Fruit fly (Drosophila melanogaster) whole organism, embryonic: Measurements from ENCODE around the gene N.

Source experiments
- Abd-B ChIP-seq: fragments of 200-800 bp; sonication (Bioruptor generic); optimal IDR thresholded peaks from 2 replicates; lab custom pipeline; 2018; ENCODE audit warnings: missing biosample characterization, mild to moderate bottlenecking, missing genetic modification characterization, moderate library complexity
- Adf1 ChIP-seq: fragments of 200-800 bp; sonication (Bioruptor generic); IDR thresholded peaks from 2 replicates; pipeline ENCODE4 v1.3.6; 2022; ENCODE audit warnings: missing biosample characterization, missing genetic modification characterization
- Blimp-1 ChIP-seq: fragments of 200-800 bp; sonication (Bioruptor generic); optimal IDR thresholded peaks from 3 replicates; lab custom pipeline; 2018; ENCODE audit warnings: missing biosample characterization, missing genetic modification characterization, mild to moderate bottlenecking, moderate library complexity, missing genetic modification reagents
- Bteb2 ChIP-seq: fragments of 200-800 bp; sonication (Bioruptor generic); optimal IDR thresholded peaks from 2 replicates; lab custom pipeline; 2016; ENCODE audit warnings: missing biosample characterization, missing genetic modification characterization
- CG10462 ChIP-seq: fragments of 200-800 bp; sonication (Bioruptor generic); optimal IDR thresholded peaks from 2 replicates; lab custom pipeline; 2016; ENCODE audit warnings: missing biosample characterization, missing genetic modification characterization
- CG10543 ChIP-seq: fragments of 200-800 bp; sonication (Bioruptor generic); optimal IDR thresholded peaks from 3 replicates; lab custom pipeline; 2017; ENCODE audit warnings: missing biosample characterization, mild to moderate bottlenecking, missing genetic modification characterization, moderate library complexity
- CG11456 ChIP-seq: fragments of 200-800 bp; sonication (Bioruptor generic); IDR thresholded peaks from 3 replicates; pipeline ENCODE4 v1.3.6; 2022; ENCODE audit warnings: missing biosample characterization, missing genetic modification characterization
- CG11560 ChIP-seq: fragments of 200-800 bp; sonication (Bioruptor generic); IDR thresholded peaks from 3 replicates; pipeline ENCODE4 v1.3.6; 2022; ENCODE audit warnings: missing biosample characterization, missing genetic modification characterization
- CG15073 ChIP-seq: fragments of 200-800 bp; sonication (Bioruptor generic); optimal IDR thresholded peaks from 2 replicates; lab custom pipeline; 2016; ENCODE audit warnings: missing biosample characterization, missing genetic modification characterization
- CG17186 ChIP-seq: fragments of 200-800 bp; sonication (Bioruptor generic); optimal IDR thresholded peaks from 3 replicates; lab custom pipeline; 2017; ENCODE audit warnings: missing biosample characterization, missing genetic modification reagents, missing genetic modification characterization
- CG18619 ChIP-seq: fragments of 200-800 bp; sonication (Bioruptor generic); optimal IDR thresholded peaks from 3 replicates; lab custom pipeline; 2017; ENCODE audit warnings: missing biosample characterization, mild to moderate bottlenecking, missing genetic modification characterization
- CG31365 ChIP-seq: fragments of 200-800 bp; sonication (Bioruptor generic); optimal IDR thresholded peaks from 2 replicates; lab custom pipeline; 2018; ENCODE audit warnings: missing biosample characterization, mild to moderate bottlenecking, missing genetic modification characterization
- CG34376 ChIP-seq: fragments of 200-800 bp; sonication (Bioruptor generic); optimal IDR thresholded peaks from 2 replicates; lab custom pipeline; 2018; ENCODE audit warnings: missing biosample characterization, mild to moderate bottlenecking, missing genetic modification characterization
- CG42726 ChIP-seq: fragments of 200-800 bp; sonication (Bioruptor generic); IDR thresholded peaks from 2 replicates; pipeline ENCODE4 v1.3.6; 2022; ENCODE audit warnings: missing biosample characterization, missing genetic modification characterization; ENCODE audit not compliant: partially characterized antibody
- CG8281 ChIP-seq: fragments of 200-800 bp; sonication (Bioruptor generic); optimal IDR thresholded peaks from 2 replicates; lab custom pipeline; 2018; ENCODE audit warnings: missing biosample characterization, mild to moderate bottlenecking, missing genetic modification characterization, moderate library complexity
- CG8290 ChIP-seq, 3 experiments: fragments of 200-800 bp; sonication (Bioruptor generic); optimal IDR thresholded peaks; 2 replicates each; lab custom pipeline; 2016 to 2019; ENCODE audit warnings: missing biosample characterization in 3 of 3, missing genetic modification characterization in 3 of 3, mild to moderate bottlenecking in 2 of 3, moderate library complexity in 1 of 3
- CG8359 ChIP-seq: fragments of 200-800 bp; sonication (Bioruptor generic); optimal IDR thresholded peaks from 2 replicates; lab custom pipeline; 2017; ENCODE audit warnings: missing biosample characterization, mild to moderate bottlenecking, missing genetic modification characterization, borderline replicate concordance
- CrebB ChIP-seq: fragments of 200-800 bp; sonication (Bioruptor generic); optimal IDR thresholded peaks from 3 replicates; lab custom pipeline; 2018; ENCODE audit warnings: missing biosample characterization, mild to moderate bottlenecking, missing genetic modification characterization
- Dip2 ChIP-seq: fragments of 200-800 bp; sonication (Bioruptor generic); IDR thresholded peaks from 2 replicates; pipeline ENCODE4 v1.3.6; 2022; ENCODE audit warnings: missing biosample characterization, missing genetic modification characterization
- Dp ChIP-seq: fragments of 200-800 bp; sonication (Bioruptor generic); optimal IDR thresholded peaks from 2 replicates; lab custom pipeline; 2018; ENCODE audit warnings: missing biosample characterization, mild to moderate bottlenecking, missing genetic modification characterization, moderate library complexity
- Gug ChIP-seq: fragments of 200-800 bp; sonication (Bioruptor generic); IDR thresholded peaks from 4 replicates; pipeline ENCODE4 v1.3.6; 2022; ENCODE audit warnings: missing biosample characterization, missing genetic modification characterization
- H2.0 ChIP-seq: fragments of 200-800 bp; sonication (Bioruptor generic); IDR thresholded peaks from 2 replicates; pipeline ENCODE4 v1.3.6; 2022; ENCODE audit warnings: missing biosample characterization, missing genetic modification characterization
- Med ChIP-seq: fragments of 200-800 bp; sonication (Bioruptor generic); peaks from one replicate; lab custom pipeline; 2016; ENCODE audit warnings: missing biosample characterization, missing genetic modification characterization, mild to moderate bottlenecking, inconsistent platforms, moderate library complexity
- Meics ChIP-seq: fragments of 200-800 bp; sonication (Bioruptor generic); optimal IDR thresholded peaks from 2 replicates; lab custom pipeline; 2017; ENCODE audit warnings: missing biosample characterization, mild to moderate bottlenecking, missing genetic modification characterization
- Nf-YB ChIP-seq: fragments of 200-800 bp; sonication (Bioruptor generic); optimal IDR thresholded peaks from 3 replicates; lab custom pipeline; 2019; ENCODE audit warnings: missing biosample characterization, mild to moderate bottlenecking, missing genetic modification characterization, moderate library complexity
- Nf-YC ChIP-seq: fragments of 200-800 bp; optimal IDR thresholded peaks from 3 replicates; lab custom pipeline; 2019; ENCODE audit warnings: missing biosample characterization, mild to moderate bottlenecking, missing genetic modification characterization, moderate library complexity
- Taf1 ChIP-seq: fragments of 200-800 bp; sonication (Bioruptor generic); IDR thresholded peaks from 2 replicates; pipeline ENCODE4 v1.3.6; 2022; ENCODE audit warnings: missing biosample characterization, missing genetic modification characterization
- ase ChIP-seq: fragments of 200-800 bp; sonication (Bioruptor generic); IDR thresholded peaks from 3 replicates; pipeline ENCODE4 v1.3.6; 2022; ENCODE audit warnings: missing biosample characterization, missing genetic modification characterization
- bbx ChIP-seq: fragments of 200-800 bp; sonication (Bioruptor generic); IDR thresholded peaks from 2 replicates; pipeline ENCODE4 v1.3.6; 2022; ENCODE audit warnings: missing biosample characterization, missing genetic modification characterization; ENCODE audit not compliant: partially characterized antibody
- bsh ChIP-seq, 2 experiments: fragments of 200-800 bp; sonication (Bioruptor generic); optimal IDR thresholded peaks; 2 replicates each; lab custom pipeline; 2017 to 2018; ENCODE audit warnings: mild to moderate bottlenecking in 2 of 2, missing biosample characterization in 2 of 2, missing genetic modification characterization in 2 of 2, moderate library complexity in 1 of 2
- cad ChIP-seq: fragments of >200 bp; optimal IDR thresholded peaks from 2 replicates; lab custom pipeline; 2017; ENCODE audit warnings: missing biosample characterization, missing genetic modification characterization
- cg ChIP-seq: fragments of 200-800 bp; sonication (Bioruptor generic); optimal IDR thresholded peaks from 3 replicates; lab custom pipeline; 2019; ENCODE audit warnings: missing biosample characterization, mild to moderate bottlenecking, missing genetic modification characterization, moderate library complexity
- croc ChIP-seq: fragments of 200-800 bp; sonication (Bioruptor generic); conservative IDR thresholded peaks from 3 replicates; pipeline ENCODE4 v1.3.6; 2022; ENCODE audit warnings: missing biosample characterization, missing genetic modification characterization
- crp ChIP-seq, 2 experiments: fragments of 200-800 bp; sonication (Bioruptor generic); optimal IDR thresholded peaks; 2 replicates in 1 of 2; 3 replicates in 1 of 2; lab custom pipeline; 2017; ENCODE audit warnings: missing biosample characterization in 2 of 2, missing genetic modification characterization in 2 of 2, mild to moderate bottlenecking in 1 of 2, moderate library complexity in 1 of 2
- gce ChIP-seq: fragments of 200-800 bp; sonication (Bioruptor generic); IDR thresholded peaks from 3 replicates; pipeline ENCODE4 v1.3.6; 2022; ENCODE audit warnings: missing biosample characterization, missing genetic modification characterization
- grn ChIP-seq: fragments of 200-800 bp; sonication (Bioruptor generic); optimal IDR thresholded peaks from 3 replicates; lab custom pipeline; 2017; ENCODE audit warnings: missing biosample characterization, missing genetic modification characterization
- gsb ChIP-seq: fragments of 200-800 bp; sonication (Bioruptor generic); IDR thresholded peaks from 2 replicates; pipeline ENCODE4 v1.3.6; 2022; ENCODE audit warnings: missing biosample characterization, missing genetic modification characterization
- ind ChIP-seq: fragments of 200-800 bp; sonication (Bioruptor generic); optimal IDR thresholded peaks from 3 replicates; lab custom pipeline; 2016; ENCODE audit warnings: missing biosample characterization, missing genetic modification characterization
- jigr1 ChIP-seq: fragments of 200-800 bp; sonication (Bioruptor generic); IDR thresholded peaks from 3 replicates; pipeline ENCODE4 v1.3.6; 2022; ENCODE audit warnings: missing biosample characterization, missing genetic modification characterization
- pzg ChIP-seq: fragments of 200-800 bp; sonication (Bioruptor generic); optimal IDR thresholded peaks from 3 replicates; lab custom pipeline; 2018; ENCODE audit warnings: missing biosample characterization, mild to moderate bottlenecking, missing genetic modification characterization, moderate library complexity
- row ChIP-seq: fragments of 200-800 bp; sonication (Bioruptor generic); IDR thresholded peaks from 3 replicates; pipeline ENCODE4 v1.3.6; 2022; ENCODE audit warnings: missing biosample characterization, missing genetic modification characterization
- sc ChIP-seq, 3 experiments: fragments of >200 bp in 2 of 3; fragments of 200-800 bp in 1 of 3; sonication (Bioruptor generic) in 1 of 3; optimal IDR thresholded peaks; 2 replicates in 2 of 3; 3 replicates in 1 of 3; lab custom pipeline; 2017; ENCODE audit warnings: mild to moderate bottlenecking in 1 of 3, missing biosample characterization in 1 of 3, missing genetic modification characterization in 1 of 3, missing genetic modification reagents in 1 of 3
- slbo ChIP-seq: fragments of 200-800 bp; sonication (Bioruptor generic); IDR thresholded peaks from 2 replicates; pipeline ENCODE4 v1.3.6; 2022; ENCODE audit warnings: missing biosample characterization, missing genetic modification characterization
- tin ChIP-seq: fragments of 200-800 bp; sonication (Bioruptor generic); optimal IDR thresholded peaks from 3 replicates; lab custom pipeline; 2016; ENCODE audit warnings: missing biosample characterization, missing genetic modification characterization
- ttk ChIP-seq: fragments of 200-800 bp; sonication (Bioruptor generic); IDR thresholded peaks from 2 replicates; pipeline ENCODE4 v2.1.2; 2022; ENCODE audit warnings: missing biosample characterization, missing genetic modification characterization
- tx ChIP-seq: fragments of 200-800 bp; sonication (Bioruptor generic); optimal IDR thresholded peaks from 2 replicates; lab custom pipeline; 2016; ENCODE audit warnings: missing biosample characterization, missing genetic modification characterization
- wor ChIP-seq: fragments of 200-800 bp; sonication (Bioruptor generic); IDR thresholded peaks from 2 replicates; pipeline ENCODE4 v1.3.6; 2022; ENCODE audit warnings: missing biosample characterization, missing genetic modification characterization

Gene N

dm6 chrX:3174881-3175874 is 40.5 kb downstream of the N start, which contains the start of gene CG3939 (continued):
- no peak for TF ChIP-seq Gug (GFP tag; lab: Robert Waterston, UW)
- no peak for TF ChIP-seq CG10462 (GFP tag; lab: Kevin White, UChicago)
- no peak for TF ChIP-seq CG8359 (GFP tag; lab: Kevin White, UChicago)
- no peak for TF ChIP-seq ase (GFP tag; lab: Robert Waterston, UW)
- no peak for TF ChIP-seq CG31365 (tag; lab: Kevin White, UChicago)
- no peak for TF ChIP-seq bbx (GFP tag; lab: Robert Waterston, UW)
- TF ChIP-seq ind (GFP tag; lab: Kevin White, UChicago): no peak
- no peak for TF ChIP-seq CG11560
- no peak for TF ChIP-seq Taf1
- peak; percentile 36 for TF ChIP-seq CG34376
- TF ChIP-seq Blimp-1 (GFP tag; lab: Kevin White, UChicago): no peak
- no peak for TF ChIP-seq CrebB (tag; lab: Kevin White, UChicago)
- TF ChIP-seq ttk (GFP tag; lab: Robert Waterston, UW): no peak
- TF ChIP-seq grn (GFP tag; lab: Kevin White, UChicago): peak; percentile 80
- TF ChIP-seq cad (GFP tag; lab: Kevin White, UChicago): no peak
- peak; percentile 11 for TF ChIP-seq CG8290 (GFP tag; optimal IDR thresholded peaks at IDR 0.05; lab: Kevin White, UChicago)
- no peak for TF ChIP-seq CG8290 (tag; optimal IDR thresholded peaks at IDR 0.05; lab: Kevin White, UChicago)
- TF ChIP-seq Nf-YB (GFP tag; lab: Kevin White, UChicago): no peak
- peak; percentile 64 for TF ChIP-seq Dp (GFP tag; lab: Kevin White, UChicago)
- no peak for TF ChIP-seq CG18619 (GFP tag; lab: Kevin White, UChicago)
- TF ChIP-seq Dip2: no peak
- no peak for TF ChIP-seq gsb
- no peak for TF ChIP-seq CG15073
- no peak for TF ChIP-seq tx (GFP tag; lab: Kevin White, UChicago)
- peak; percentile 98 for TF ChIP-seq Meics
- TF ChIP-seq croc (GFP tag; lab: Robert Waterston, UW): no peak
- no peak for TF ChIP-seq gce
- TF ChIP-seq CG17186 (GFP tag; lab: Kevin White, UChicago): peak; percentile 99
- TF ChIP-seq jigr1 (GFP tag; lab: Robert Waterston, UW): no peak
- no peak for TF ChIP-seq Adf1 (GFP tag; lab: Robert Waterston, UW)
- TF ChIP-seq row (GFP tag; lab: Robert Waterston, UW): peak; percentile 26; the same call in 1 of the 3 replicates
- TF ChIP-seq Nf-YC (tag; lab: Kevin White, UChicago): no peak
- TF ChIP-seq bsh (GFP tag; optimal IDR thresholded peaks at IDR 0.05; lab: Kevin White, UChicago): peak in 1 of 2 experiments; percentile 45
- TF ChIP-seq CG10543 (GFP tag; lab: Kevin White, UChicago): peak; percentile 18
- TF ChIP-seq CG42726 (GFP tag; lab: Robert Waterston, UW): no peak
- TF ChIP-seq slbo: 0 out of 2 replicates have a peak, but pooled peaks have one; percentile 4
- TF ChIP-seq sc (optimal IDR thresholded peaks at IDR 0.05; lab: Kevin White, UChicago): no peak
- TF ChIP-seq sc (GFP tag; optimal IDR thresholded peaks at IDR 0.05; lab: Kevin White, UChicago): no peak
- no peak for TF ChIP-seq cg (GFP tag; lab: Kevin White, UChicago)
- 0 out of 3 replicates have a peak, but pooled peaks have one; percentile 23 for TF ChIP-seq CG11456 (GFP tag; lab: Robert Waterston, UW)
- no peak for TF ChIP-seq CG8281
- TF ChIP-seq Bteb2 (GFP tag; lab: Kevin White, UChicago): no peak
- TF ChIP-seq Med (GFP tag; lab: Kevin White, UChicago): no peak
- no peak for TF ChIP-seq wor (GFP tag; lab: Robert Waterston, UW)
- TF ChIP-seq pzg (GFP tag; lab: Kevin White, UChicago): peak; percentile 17
- TF ChIP-seq crp (GFP tag; optimal IDR thresholded peaks at IDR 0.05; lab: Kevin White, UChicago): no peak
- no peak for TF ChIP-seq H2.0 (GFP tag; lab: Robert Waterston, UW)
- TF ChIP-seq tin (GFP tag; lab: Kevin White, UChicago): no peak
- TF ChIP-seq Abd-B: no peak
